Fruit fly (Drosophila melanogaster) whole organism, embryonic: ENCODE data around the gene CG43693.
A peak's percentile ranks its signal among the peaks of the same experiment; 100 is the strongest.

Experiments
- Adf1 ChIP-seq: fragments of 200-800 bp; sonication (Bioruptor generic); IDR thresholded peaks from 2 replicates; pipeline ENCODE4 v1.3.6; 2022; ENCODE audit warnings: missing biosample characterization, missing genetic modification characterization
- Antp ChIP-seq: fragments of 200-800 bp; sonication (Bioruptor generic); optimal IDR thresholded peaks from 3 replicates; lab custom pipeline; 2016; ENCODE audit warnings: missing biosample characterization, missing genetic modification characterization
- CG10979 ChIP-seq: fragments of 200-800 bp; sonication (Bioruptor generic); optimal IDR thresholded peaks from 2 replicates; lab custom pipeline; 2018; ENCODE audit warnings: missing biosample characterization, mild to moderate bottlenecking, missing genetic modification characterization, moderate library complexity
- CG12104 ChIP-seq: fragments of 200-800 bp; sonication (Bioruptor generic); optimal IDR thresholded peaks from 3 replicates; lab custom pipeline; 2016; ENCODE audit warnings: missing biosample characterization, missing genetic modification characterization
- CG12391 ChIP-seq: fragments of 200-800 bp; sonication (Bioruptor generic); optimal IDR thresholded peaks from 3 replicates; lab custom pipeline; 2018; ENCODE audit warnings: missing biosample characterization, mild to moderate bottlenecking, missing genetic modification characterization, moderate library complexity
- CG13123 ChIP-seq: fragments of 200-800 bp; sonication (Bioruptor generic); optimal IDR thresholded peaks from 2 replicates; lab custom pipeline; 2016; ENCODE audit warnings: missing biosample characterization, missing genetic modification characterization
- CG14050 ChIP-seq: fragments of 200-800 bp; sonication (Bioruptor generic); IDR thresholded peaks from 3 replicates; pipeline ENCODE4 v1.3.6; 2022; ENCODE audit warnings: missing biosample characterization, missing genetic modification characterization
- CG14710 ChIP-seq: fragments of 200-800 bp; sonication (Bioruptor generic); optimal IDR thresholded peaks from 3 replicates; lab custom pipeline; 2019; ENCODE audit warnings: missing biosample characterization, mild to moderate bottlenecking, missing genetic modification characterization, moderate library complexity
- CG17568 ChIP-seq: fragments of 200-800 bp; sonication (Bioruptor generic); optimal IDR thresholded peaks from 2 replicates; lab custom pipeline; 2018; ENCODE audit warnings: missing biosample characterization, mild to moderate bottlenecking, missing genetic modification characterization, moderate library complexity
- CG17829 ChIP-seq: fragments of 200-800 bp; optimal IDR thresholded peaks from 2 replicates; lab custom pipeline; 2019; ENCODE audit warnings: missing biosample characterization, mild to moderate bottlenecking, missing genetic modification characterization, moderate library complexity
- CG18262 ChIP-seq: fragments of 200-800 bp; optimal IDR thresholded peaks from 3 replicates; lab custom pipeline; 2019; ENCODE audit warnings: missing biosample characterization, mild to moderate bottlenecking, missing genetic modification characterization, moderate library complexity
- CG32772 ChIP-seq: fragments of 200-800 bp; sonication (Bioruptor generic); IDR thresholded peaks from 2 replicates; pipeline ENCODE4 v1.3.6; 2022; ENCODE audit warnings: missing biosample characterization, missing genetic modification characterization
- CG4404 ChIP-seq: fragments of 200-800 bp; sonication (Bioruptor generic); IDR thresholded peaks from 2 replicates; pipeline ENCODE4 v1.3.6; 2022; ENCODE audit warnings: missing biosample characterization, missing genetic modification characterization
- CG6689 ChIP-seq: fragments of 200-800 bp; sonication (Bioruptor generic); IDR thresholded peaks from 2 replicates; pipeline ENCODE4 v1.3.6; 2022; ENCODE audit warnings: missing biosample characterization, missing genetic modification characterization
- CG7963 ChIP-seq: fragments of 200-800 bp; sonication (Bioruptor generic); IDR thresholded peaks from 3 replicates; pipeline ENCODE4 v1.3.6; 2022; ENCODE audit warnings: missing biosample characterization, missing genetic modification characterization; ENCODE audit not compliant: partially characterized antibody
- D19B ChIP-seq: fragments of 200-800 bp; sonication (Bioruptor generic); optimal IDR thresholded peaks from 2 replicates; lab custom pipeline; 2017; ENCODE audit warnings: missing biosample characterization, mild to moderate bottlenecking, missing genetic modification characterization
- Gsc ChIP-seq: fragments of 200-800 bp; sonication (Bioruptor generic); IDR thresholded peaks from 2 replicates; pipeline ENCODE4 v1.3.6; 2022; ENCODE audit warnings: missing biosample characterization, missing genetic modification characterization
- HLH4C ChIP-seq: fragments of 200-800 bp; sonication (Bioruptor generic); IDR thresholded peaks from 3 replicates; pipeline ENCODE4 v1.3.6; 2022; ENCODE audit warnings: missing biosample characterization, missing genetic modification characterization; ENCODE audit not compliant: partially characterized antibody
- Hand ChIP-seq: fragments of 200-800 bp; sonication (Bioruptor generic); optimal IDR thresholded peaks from 2 replicates; lab custom pipeline; 2017; ENCODE audit warnings: mild to moderate bottlenecking, missing biosample characterization, missing genetic modification reagents, missing genetic modification characterization
- Mrtf ChIP-seq: fragments of 200-800 bp; sonication (Bioruptor generic); IDR thresholded peaks from 3 replicates; pipeline ENCODE4 v1.3.6; 2022; ENCODE audit warnings: missing biosample characterization, missing genetic modification characterization
- Rfx ChIP-seq: fragments of 200-800 bp; sonication (Bioruptor generic); IDR thresholded peaks from 2 replicates; pipeline ENCODE4 v1.3.6; 2022; ENCODE audit warnings: missing biosample characterization, missing genetic modification characterization
- Six4 ChIP-seq: fragments of 200-800 bp; sonication (Bioruptor generic); optimal IDR thresholded peaks from 2 replicates; lab custom pipeline; 2016; ENCODE audit warnings: missing biosample characterization, missing genetic modification characterization
- Xbp1 ChIP-seq: fragments of 200-800 bp; sonication (Bioruptor generic); optimal IDR thresholded peaks from 3 replicates; lab custom pipeline; 2016; ENCODE audit warnings: missing biosample characterization, mild to moderate bottlenecking, missing genetic modification characterization
- Xrp1 ChIP-seq: fragments of 200-800 bp; sonication (Bioruptor generic); IDR thresholded peaks from 2 replicates; pipeline ENCODE4 v1.3.6; 2022; ENCODE audit warnings: missing biosample characterization, missing genetic modification characterization
- YL-1 ChIP-seq: fragments of 200-800 bp; sonication (Bioruptor generic); optimal IDR thresholded peaks from 3 replicates; lab custom pipeline; 2017; ENCODE audit warnings: missing biosample characterization, mild to moderate bottlenecking, missing genetic modification characterization
- al ChIP-seq: fragments of 200-800 bp; sonication (Bioruptor generic); IDR thresholded peaks from 2 replicates; pipeline ENCODE4 v1.3.6; 2022; ENCODE audit warnings: missing biosample characterization, missing genetic modification characterization
- aop ChIP-seq: fragments of 200-800 bp; sonication (Bioruptor generic); IDR thresholded peaks from 2 replicates; pipeline ENCODE4 v1.3.6; 2022; ENCODE audit warnings: missing biosample characterization, missing genetic modification characterization
- croc ChIP-seq: fragments of 200-800 bp; sonication (Bioruptor generic); conservative IDR thresholded peaks from 3 replicates; pipeline ENCODE4 v1.3.6; 2022; ENCODE audit warnings: missing biosample characterization, missing genetic modification characterization
- dan ChIP-seq: fragments of 200-800 bp; sonication (Bioruptor generic); IDR thresholded peaks from 2 replicates; pipeline ENCODE4 v1.3.6; 2022; ENCODE audit warnings: missing biosample characterization, missing genetic modification characterization
- en ChIP-seq: fragments of 200-800 bp; sonication (Bioruptor generic); optimal IDR thresholded peaks from 2 replicates; lab custom pipeline; 2016; ENCODE audit warnings: missing biosample characterization, missing genetic modification characterization
- exex ChIP-seq: fragments of 200-800 bp; sonication (Bioruptor generic); optimal IDR thresholded peaks from 4 replicates; lab custom pipeline; 2018; ENCODE audit warnings: missing biosample characterization, mild to moderate bottlenecking, missing genetic modification characterization, moderate library complexity
- fru ChIP-seq: fragments of >200 bp; optimal IDR thresholded peaks from 2 replicates; lab custom pipeline; 2017
- grn ChIP-seq: fragments of 200-800 bp; sonication (Bioruptor generic); optimal IDR thresholded peaks from 3 replicates; lab custom pipeline; 2017; ENCODE audit warnings: missing biosample characterization, missing genetic modification characterization
- lab ChIP-seq: fragments of 200-800 bp; sonication (Bioruptor generic); optimal IDR thresholded peaks from 3 replicates; lab custom pipeline; 2017; ENCODE audit warnings: missing biosample characterization, missing genetic modification characterization, mild to moderate bottlenecking, moderate library complexity, missing genetic modification reagents
- lbe ChIP-seq: fragments of 200-800 bp; sonication (Bioruptor generic); optimal IDR thresholded peaks from 2 replicates; lab custom pipeline; 2016; ENCODE audit warnings: missing biosample characterization, mild to moderate bottlenecking, missing genetic modification characterization
- lola ChIP-seq, 3 experiments: fragments of >200 bp in 2 of 3; fragments of 200-800 bp in 1 of 3; sonication (Bioruptor generic) in 1 of 3; optimal IDR thresholded peaks; 2 replicates each; lab custom pipeline; 2017 to 2019; ENCODE audit warnings: missing biosample characterization in 3 of 3, missing genetic modification characterization in 3 of 3, mild to moderate bottlenecking in 1 of 3, moderate library complexity in 1 of 3
- nmo ChIP-seq: fragments of 200-800 bp; sonication (Bioruptor generic); optimal IDR thresholded peaks from 2 replicates; lab custom pipeline; 2018; ENCODE audit warnings: missing biosample characterization, mild to moderate bottlenecking, missing genetic modification characterization, moderate library complexity
- tll ChIP-seq, 2 experiments: fragments of 200-800 bp in 1 of 2; fragments of >200 bp in 1 of 2; sonication (Bioruptor generic) in 1 of 2; optimal IDR thresholded peaks; 2 replicates each; lab custom pipeline; 2017 to 2019; ENCODE audit warnings: missing biosample characterization in 2 of 2, missing genetic modification characterization in 2 of 2, mild to moderate bottlenecking in 1 of 2, moderate library complexity in 1 of 2
- zfh1 ChIP-seq: fragments of 200-800 bp; sonication (Bioruptor generic); IDR thresholded peaks from 3 replicates; pipeline ENCODE4 v1.3.6; 2022; ENCODE audit warnings: missing biosample characterization, missing genetic modification characterization

The CG43693 gene

dm6 chr3L:11031784-11032183 is 19.4 kb downstream of the CG43693 start (continued):
- TF ChIP-seq CG14050 (no peak), dan (GFP tag; lab: Robert Waterston, UW) (no peak), fru (lab: Kevin White, UChicago) (no peak), CG18262 (tag; lab: Kevin White, UChicago) (peak; percentile 52), tll (GFP tag; optimal IDR thresholded peaks at IDR 0.05; lab: Kevin White, UChicago) (no peak), nmo (GFP tag; lab: Kevin White, UChicago) (peak; percentile 10), CG17829 (tag; lab: Kevin White, UChicago) (peak; percentile 33), CG14710 (tag; lab: Kevin White, UChicago) (peak; percentile 24), exex (no peak), CG10979 (tag; lab: Kevin White, UChicago) (peak; percentile 55), CG7963 (no peak), CG4404 (GFP tag; lab: Robert Waterston, UW) (peak; percentile 15; the same call in 1 of the 2 replicates), CG32772 (no peak), Gsc (GFP tag; lab: Robert Waterston, UW) (no peak), zfh1 (GFP tag; lab: Robert Waterston, UW) (peak; percentile 45; the same call in 1 of the 3 replicates), Hand (GFP tag; lab: Kevin White, UChicago) (no peak), Xbp1 (GFP tag; lab: Kevin White, UChicago) (peak; percentile 10), HLH4C (no peak), CG12391 (peak; percentile 30), lola (GFP tag; optimal IDR thresholded peaks at IDR 0.05; lab: Kevin White, UChicago) (peak in 1 of 3 experiments; percentile 44), CG6689 (GFP tag; lab: Robert Waterston, UW) (0 out of 2 replicates have a peak, but pooled peaks have one; percentile 14), croc (GFP tag; lab: Robert Waterston, UW) (no peak), Xrp1 (GFP tag; lab: Robert Waterston, UW) (peak; percentile 47; the same call in 1 of the 2 replicates)
- TF ChIP-seq, all 482 proteins: peak for 26

dm6 chr3L:11027279-11027678 is 23.9 kb downstream of the CG43693 start, which contains the start of gene CG32081:
CG32081 (plus strand) TSS chr3L:11027579.
- TF ChIP-seq en (GFP tag; lab: Kevin White, UChicago) (no peak), al (no peak), Antp (GFP tag; lab: Kevin White, UChicago) (no peak), Adf1 (GFP tag; lab: Robert Waterston, UW) (no peak), YL-1 (no peak), Six4 (GFP tag; lab: Kevin White, UChicago) (no peak), lab (GFP tag; lab: Kevin White, UChicago) (no peak), lbe (GFP tag; lab: Kevin White, UChicago) (no peak), Rfx (GFP tag; lab: Robert Waterston, UW) (no peak), CG13123 (GFP tag; lab: Kevin White, UChicago) (no peak), CG12104 (GFP tag; lab: Kevin White, UChicago) (no peak), grn (no peak), aop (GFP tag; lab: Robert Waterston, UW) (no peak), D19B (GFP tag; lab: Kevin White, UChicago) (no peak)

DNA sequence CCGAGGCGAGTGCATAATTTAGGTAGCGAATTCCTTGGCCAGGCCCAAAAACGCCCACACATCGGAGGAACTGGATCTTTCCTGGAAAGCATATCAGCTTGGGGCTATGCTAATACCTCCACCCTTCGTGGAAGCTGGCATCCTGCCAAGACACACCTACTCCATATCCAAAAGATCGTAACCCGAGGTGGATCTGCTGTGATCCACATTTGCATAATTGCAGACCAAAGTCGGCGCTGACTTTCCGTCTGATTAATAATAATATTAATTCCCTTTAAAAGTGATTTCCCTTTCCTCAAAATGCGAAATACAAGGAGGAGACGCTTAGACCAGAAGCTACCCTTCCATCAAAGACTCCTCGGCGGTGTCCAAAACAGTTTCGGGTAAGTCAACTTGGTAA is 25.9 kb downstream of the CG43693 start, which contains the start of gene CG32079:
TSS of gene CG32079 (plus strand) at position 301 of the 400 bp plus-strand sequence.
- TF ChIP-seq CG17568 (GFP tag; lab: Kevin White, UChicago) (no peak), Mrtf (GFP tag; lab: Robert Waterston, UW) (0 out of 3 replicates have a peak, but pooled peaks have one; percentile 35)
